Worm (Caenorhabditis elegans): ENCODE results near the gene ZK402.5.

ce11 chrX:1426425-1426824 lies 25.3 kb upstream of the ZK402.5 start, which contains the start of gene F19G12.11:
- no peak for TF ChIP-seq ama-1 (optimal IDR thresholded peaks at IDR 0.05)
- TF ChIP-seq pes-1 (GFP tag; IDR thresholded peaks at IDR 0.05): no peak
- TF ChIP-seq tra-4 (tag; optimal IDR thresholded peaks at IDR 0.05): no peak
- TF ChIP-seq scrt-1 (GFP tag; IDR thresholded peaks at IDR 0.05): no peak
- no peak for TF ChIP-seq hmbx-1 (tag; optimal IDR thresholded peaks at IDR 0.05)
- no peak for TF ChIP-seq F13C5.2 (tag; optimal IDR thresholded peaks at IDR 0.05)
